Worm (Caenorhabditis elegans) whole organism, early embryonic: ENCODE results near the gene ZC239.6.

Experiments used
- B0310.2 ChIP-seq: sonication (generic microtip); optimal IDR thresholded peaks from 2 replicates; lab custom pipeline; 2016; ENCODE audit warnings: mild to moderate bottlenecking, missing genetic modification characterization, missing compliant biosample characterization
- F13C5.2 ChIP-seq: sonication (generic microtip); optimal IDR thresholded peaks from 2 replicates; lab custom pipeline; 2017; ENCODE audit warnings: mild to moderate bottlenecking, missing genetic modification characterization, inconsistent platforms, missing compliant biosample characterization
- aly-1 ChIP-seq: sonication (generic microtip); optimal IDR thresholded peaks from 2 replicates; lab custom pipeline; 2016; ENCODE audit warnings: missing genetic modification characterization, missing compliant biosample characterization
- ama-1 ChIP-seq: fragments of 150-350 bp; optimal IDR thresholded peaks from 2 replicates; lab custom pipeline; 2014
- ceh-13 ChIP-seq: fragments of 200-800 bp; sonication (Bioruptor generic); optimal IDR thresholded peaks from 2 replicates; lab custom pipeline; 2018; ENCODE audit warnings: mild to moderate bottlenecking, missing genetic modification characterization, missing compliant biosample characterization
- ceh-36 ChIP-seq: sonication (generic microtip); optimal IDR thresholded peaks from 2 replicates; lab custom pipeline; 2016; ENCODE audit warnings: missing genetic modification characterization, inconsistent platforms, missing compliant biosample characterization
- ets-7 ChIP-seq: sonication (generic microtip); optimal IDR thresholded peaks from 2 replicates; lab custom pipeline; 2016; ENCODE audit warnings: missing genotype, missing genetic modification characterization, missing compliant biosample characterization
- flt-1 ChIP-seq: fragments of 200-800 bp; sonication (Bioruptor generic); IDR thresholded peaks from 2 replicates; pipeline ENCODE4 v1.3.6; 2022; ENCODE audit warnings: missing genetic modification characterization, missing compliant biosample characterization
- hmbx-1 ChIP-seq: sonication (generic microtip); optimal IDR thresholded peaks from 2 replicates; lab custom pipeline; 2016; ENCODE audit warnings: mild to moderate bottlenecking, missing genetic modification characterization, missing compliant biosample characterization
- hmg-4 ChIP-seq: fragments of 200-800 bp; sonication (Bioruptor generic); optimal IDR thresholded peaks from 2 replicates; lab custom pipeline; 2018; ENCODE audit warnings: mild to moderate bottlenecking, missing genetic modification characterization, missing compliant biosample characterization
- pes-1 ChIP-seq: fragments of 200-800 bp; sonication (Bioruptor generic); IDR thresholded peaks from 2 replicates; pipeline ENCODE4 v1.3.6; 2022; ENCODE audit warnings: missing genetic modification reagents, missing genetic modification characterization, missing compliant biosample characterization
- scrt-1 ChIP-seq: fragments of 200-800 bp; sonication (Bioruptor generic); IDR thresholded peaks from 2 replicates; pipeline ENCODE4 v1.3.6; 2022; ENCODE audit warnings: missing genetic modification characterization, missing compliant biosample characterization
- tbx-11 ChIP-seq: fragments of 200-800 bp; sonication (Bioruptor generic); IDR thresholded peaks from 2 replicates; pipeline ENCODE4 v1.3.6; 2022; ENCODE audit warnings: missing genetic modification characterization, missing compliant biosample characterization
- tra-4 ChIP-seq: sonication (generic microtip); optimal IDR thresholded peaks from 2 replicates; lab custom pipeline; 2017; ENCODE audit warnings: missing genetic modification characterization, missing compliant biosample characterization

The ZC239.6 gene

ce11 chrII:3251782-3252181, 42.4 kb downstream of the ZC239.6 start:
- TF ChIP-seq pes-1 (GFP tag; lab: Robert Waterston, UW) (no peak), F13C5.2 (tag; lab: Kevin White, UChicago) (no peak), ceh-13 (GFP tag; lab: Kevin White, UChicago) (no peak)

ce11 chrII:3259254-3259653, 49.8 kb downstream of the ZC239.6 start, which contains the start of gene gcy-19:
TSS of gene gcy-19 (minus strand) at chrII:3259354.
- TF ChIP-seq ama-1 (no peak), tra-4 (tag; lab: Kevin White, UChicago) (no peak), hmbx-1 (tag; lab: Kevin White, UChicago) (no peak), pes-1 (GFP tag; lab: Robert Waterston, UW) (no peak), ets-7 (tag; lab: Kevin White, UChicago) (no peak), F13C5.2 (tag; lab: Kevin White, UChicago) (no peak), scrt-1 (GFP tag; lab: Robert Waterston, UW) (no peak), tbx-11 (GFP tag; lab: Robert Waterston, UW) (no peak), ceh-13 (GFP tag; lab: Kevin White, UChicago) (no peak), B0310.2 (no peak), hmg-4 (GFP tag; lab: Kevin White, UChicago) (no peak), flt-1 (GFP tag; lab: Robert Waterston, UW) (no peak), aly-1 (tag; lab: Kevin White, UChicago) (no peak), ceh-36 (tag; lab: Kevin White, UChicago) (no peak)
